Worm (Caenorhabditis elegans): ENCODE results near the gene Y57A10A.24.

- TF ChIP-seq sup-37 (GFP tag; optimal IDR thresholded peaks at IDR 0.05) (no peak), tbx-2 (tag; optimal IDR thresholded peaks at IDR 0.05) (no peak), pqm-1 (tag; optimal IDR thresholded peaks at IDR 0.05) (no peak), mdl-1 (tag; optimal IDR thresholded peaks at IDR 0.05) (no peak), unc-62 (GFP tag; optimal IDR thresholded peaks at IDR 0.05) (no peak), fkh-10 (GFP tag; optimal IDR thresholded peaks at IDR 0.05) (no peak), jun-1 (tag; optimal IDR thresholded peaks at IDR 0.05) (no peak), elt-3 (tag; optimal IDR thresholded peaks at IDR 0.05) (no peak), nhr-90 (tag; optimal IDR thresholded peaks at IDR 0.05; ENCODE audit: poor library complexity) (no peak), ceh-88 (GFP tag; IDR thresholded peaks at IDR 0.05) (no peak)
Measured at ce11 chrII:12242551-12242950, at the start of gene Y57A10A.24.
